Worm (Caenorhabditis elegans) whole organism, young adult: ENCODE results near the gene C26F1.1.

Source experiments
- B0035.1 ChIP-seq: sonication (generic microtip); optimal IDR thresholded peaks from 2 replicates; lab custom pipeline; 2016; ENCODE audit warnings: missing genetic modification characterization, mild to moderate bottlenecking, missing compliant biosample characterization, missing genotype, missing genetic modification reagents
- B0336.3 ChIP-seq: fragments of 200-800 bp; sonication (Bioruptor generic); IDR thresholded peaks from 2 replicates; pipeline ENCODE4 v1.3.6; 2022; ENCODE audit warnings: missing genetic modification characterization, missing compliant biosample characterization
- F33H1.4 ChIP-seq: fragments of 200-800 bp; sonication (Bioruptor generic); IDR thresholded peaks from 2 replicates; pipeline ENCODE4 v1.3.6; 2022; ENCODE audit warnings: missing genetic modification reagents, missing genetic modification characterization, missing compliant biosample characterization
- F37B4.10 ChIP-seq: fragments of 200-800 bp; sonication (Bioruptor generic); IDR thresholded peaks from 2 replicates; pipeline ENCODE4 v1.3.6; 2022; ENCODE audit warnings: missing genetic modification characterization, missing compliant biosample characterization
- F39B2.1 ChIP-seq: fragments of 200-800 bp; sonication (Bioruptor generic); IDR thresholded peaks from 2 replicates; pipeline ENCODE4 v1.3.6; 2022; ENCODE audit warnings: missing genetic modification reagents, missing genetic modification characterization, missing compliant biosample characterization
- K11D2.4 ChIP-seq: fragments of 200-800 bp; sonication (Bioruptor generic); IDR thresholded peaks from 2 replicates; pipeline ENCODE4 v1.3.6; 2022; ENCODE audit warnings: missing genetic modification reagents, missing genetic modification characterization, missing compliant biosample characterization
- Y67H2A.10 ChIP-seq: fragments of 200-800 bp; sonication (Bioruptor generic); conservative IDR thresholded peaks from 2 replicates; pipeline ENCODE4 v1.3.6; 2022; ENCODE audit warnings: missing genetic modification reagents, missing genetic modification characterization, missing compliant biosample characterization
- ama-1 ChIP-seq, 3 experiments: fragments of 150-350 bp in 1 of 3; sonication (generic microtip) in 2 of 3; optimal IDR thresholded peaks; 2 replicates each; lab custom pipeline; 2014 to 2018; ENCODE audit warnings: missing biosample characterization in 2 of 3, missing genetic modification characterization in 2 of 3, missing genetic modification reagents in 2 of 3
- aptf-2 ChIP-seq: fragments of 200-800 bp; sonication (Bioruptor generic); conservative IDR thresholded peaks from 2 replicates; pipeline ENCODE4 v1.3.6; 2022; ENCODE audit warnings: missing genetic modification reagents, missing genetic modification characterization, missing compliant biosample characterization
- attf-5 ChIP-seq: fragments of 200-800 bp; sonication (Bioruptor generic); optimal IDR thresholded peaks from 2 replicates; lab custom pipeline; 2018; ENCODE audit warnings: mild to moderate bottlenecking, missing genetic modification characterization, missing compliant biosample characterization
- cebp-1 ChIP-seq, 2 experiments: fragments of 200-800 bp in 1 of 2; sonication (Bioruptor generic) in 1 of 2; sonication (generic microtip) in 1 of 2; IDR thresholded peaks in 1 of 2; optimal IDR thresholded peaks in 1 of 2; 2 replicates each; pipeline versions ENCODE4 v1.3.6 to Lab custom; 2017 to 2022; ENCODE audit warnings: missing compliant biosample characterization in 2 of 2, missing genetic modification characterization in 2 of 2, mild to moderate bottlenecking in 1 of 2, missing genetic modification reagents in 1 of 2, moderate library complexity in 1 of 2
- chd-7 ChIP-seq: sonication (generic microtip); optimal IDR thresholded peaks from 2 replicates; lab custom pipeline; 2016; ENCODE audit warnings: mild to moderate bottlenecking, missing genetic modification characterization, moderate library complexity, missing compliant biosample characterization
- egrh-3 ChIP-seq: fragments of 200-800 bp; sonication (Bioruptor generic); IDR thresholded peaks from 2 replicates; pipeline ENCODE4 v1.3.6; 2022; ENCODE audit warnings: missing genetic modification reagents, missing genetic modification characterization, missing compliant biosample characterization
- lin-26 ChIP-seq: fragments of 200-800 bp; sonication (Bioruptor generic); IDR thresholded peaks from 2 replicates; pipeline ENCODE4 v1.3.6; 2022; ENCODE audit warnings: missing genetic modification reagents, missing genetic modification characterization, missing compliant biosample characterization
- lin-40 ChIP-seq: sonication (generic microtip); optimal IDR thresholded peaks from 2 replicates; lab custom pipeline; 2016; ENCODE audit warnings: missing genetic modification characterization, mild to moderate bottlenecking, missing compliant biosample characterization, missing genotype, missing genetic modification reagents
- lir-1 ChIP-seq: fragments of 200-800 bp; sonication (Bioruptor generic); conservative IDR thresholded peaks from 2 replicates; pipeline ENCODE4 v1.3.6; 2022; ENCODE audit warnings: missing genetic modification reagents, missing genetic modification characterization, missing compliant biosample characterization
- lsl-1 ChIP-seq: fragments of 200-800 bp; sonication (Bioruptor generic); optimal IDR thresholded peaks from 2 replicates; lab custom pipeline; 2018; ENCODE audit warnings: mild to moderate bottlenecking, missing genetic modification characterization, moderate library complexity, missing compliant biosample characterization
- madf-6 ChIP-seq: fragments of 200-800 bp; sonication (Bioruptor generic); IDR thresholded peaks from 2 replicates; pipeline ENCODE4 v1.3.6; 2022; ENCODE audit warnings: missing genetic modification reagents, missing genetic modification characterization, missing compliant biosample characterization
- madf-8 ChIP-seq: fragments of 200-800 bp; sonication (Bioruptor generic); conservative IDR thresholded peaks from 2 replicates; pipeline ENCODE4 v1.3.6; 2022; ENCODE audit warnings: missing genetic modification reagents, missing genetic modification characterization, missing compliant biosample characterization
- mes-4 ChIP-seq: sonication (generic microtip); optimal IDR thresholded peaks from 2 replicates; lab custom pipeline; 2016; ENCODE audit warnings: missing genotype, missing genetic modification characterization, missing compliant biosample characterization
- nhr-120 ChIP-seq: fragments of 200-800 bp; sonication (Bioruptor generic); IDR thresholded peaks from 2 replicates; pipeline ENCODE4 v1.3.6; 2022; ENCODE audit warnings: missing genetic modification characterization, missing compliant biosample characterization
- nhr-80 ChIP-seq: sonication (generic microtip); optimal IDR thresholded peaks from 2 replicates; lab custom pipeline; 2016; ENCODE audit warnings: missing genetic modification characterization, missing compliant biosample characterization
- pha-4 ChIP-seq: fragments of 150-350 bp; sonication (generic microtip); optimal IDR thresholded peaks from 2 replicates; lab custom pipeline; 2014; ENCODE audit warnings: missing biosample characterization, missing genetic modification reagents, missing genetic modification characterization
- sea-2 ChIP-seq: fragments of 200-800 bp; sonication (Bioruptor generic); IDR thresholded peaks from 2 replicates; pipeline ENCODE4 v1.3.6; 2022; ENCODE audit warnings: missing genetic modification characterization, missing compliant biosample characterization
- snpc-1.3 ChIP-seq: sonication (generic microtip); optimal IDR thresholded peaks from 2 replicates; lab custom pipeline; 2017; ENCODE audit warnings: missing genetic modification characterization, mild to moderate bottlenecking, missing compliant biosample characterization, antibody characterized with exemption, moderate library complexity, missing genotype, missing genetic modification reagents; ENCODE audit not compliant: insufficient read depth
- snpc-3.4 ChIP-seq: sonication (generic microtip); optimal IDR thresholded peaks from 2 replicates; lab custom pipeline; 2017; ENCODE audit warnings: missing genetic modification characterization, mild to moderate bottlenecking, missing compliant biosample characterization, antibody characterized with exemption, moderate library complexity, missing genotype, missing genetic modification reagents
- snpc-4 ChIP-seq, 5 experiments: fragments of 150-350 bp in 1 of 5; sonication (generic microtip) in 4 of 5; optimal IDR thresholded peaks; 2 replicates each; lab custom pipeline; 2014 to 2018; ENCODE audit warnings: missing genetic modification characterization in 5 of 5, missing biosample characterization in 3 of 5, antibody characterized with exemption in 2 of 5, mild to moderate bottlenecking in 2 of 5, missing compliant biosample characterization in 2 of 5, missing genotype in 2 of 5, moderate library complexity in 2 of 5, missing genetic modification reagents in 1 of 5
- tbx-9 ChIP-seq: sonication (generic microtip); optimal IDR thresholded peaks from 2 replicates; lab custom pipeline; 2016; ENCODE audit warnings: borderline replicate concordance, missing genetic modification characterization, inconsistent platforms, missing compliant biosample characterization
- ztf-18 ChIP-seq: sonication (generic microtip); optimal IDR thresholded peaks from 2 replicates; lab custom pipeline; 2016; ENCODE audit warnings: missing genotype, mild to moderate bottlenecking, missing genetic modification characterization, missing compliant biosample characterization

C26F1.1 gene

DNA sequence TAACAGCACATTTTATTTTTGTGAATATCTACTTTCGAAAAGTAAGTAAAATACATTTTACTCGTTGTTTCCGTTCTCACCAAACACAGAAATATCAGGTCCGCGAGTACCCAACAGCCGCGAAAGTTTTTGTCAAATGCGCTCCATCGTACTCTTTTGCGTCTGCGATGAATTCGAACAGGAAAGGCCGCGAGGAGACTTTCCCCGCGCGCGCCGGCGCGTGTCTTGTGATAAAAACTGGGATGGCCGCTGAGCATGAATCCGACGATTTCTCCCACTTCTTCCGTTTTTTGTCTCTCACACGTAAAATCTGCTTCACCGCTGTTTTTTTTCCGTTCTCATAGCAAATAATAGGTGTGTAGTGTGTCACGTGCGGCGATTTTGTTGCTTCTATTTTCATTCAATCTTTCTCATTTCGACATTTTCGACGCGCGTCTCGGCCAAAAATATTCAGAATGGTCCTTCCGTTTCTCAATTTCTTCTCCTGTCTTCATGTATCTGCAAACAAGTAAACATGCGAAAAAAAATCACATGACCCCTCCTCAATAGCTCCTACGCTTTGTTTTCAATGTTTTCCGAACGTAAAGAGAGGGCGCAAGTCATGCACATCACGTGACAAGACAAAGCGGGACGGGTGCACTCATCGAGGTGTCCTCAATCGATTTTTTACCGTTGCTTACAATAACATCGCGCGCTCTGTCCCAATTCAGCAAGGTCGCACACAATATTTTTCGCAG is 19.0 kb downstream of the C26F1.1 start, which contains the start of gene uvs-1 (continued):
- TF ChIP-seq ama-1 (optimal IDR thresholded peaks at IDR 0.05; lab: Kevin White, UChicago) (peak; percentile 32), ama-1 (GFP tag; optimal IDR thresholded peaks at IDR 0.05; lab: Kevin White, UChicago) (no peak), F33H1.4 (GFP tag; lab: Robert Waterston, UW) (peak; percentile 65), egrh-3 (GFP tag; lab: Robert Waterston, UW) (no peak), ztf-18 (tag; lab: Kevin White, UChicago) (peak; percentile 32), madf-8 (peak; percentile 83), B0336.3 (GFP tag; lab: Robert Waterston, UW) (peak; percentile 49; the same call in 1 of the 2 replicates), lsl-1 (no peak)

DNA sequence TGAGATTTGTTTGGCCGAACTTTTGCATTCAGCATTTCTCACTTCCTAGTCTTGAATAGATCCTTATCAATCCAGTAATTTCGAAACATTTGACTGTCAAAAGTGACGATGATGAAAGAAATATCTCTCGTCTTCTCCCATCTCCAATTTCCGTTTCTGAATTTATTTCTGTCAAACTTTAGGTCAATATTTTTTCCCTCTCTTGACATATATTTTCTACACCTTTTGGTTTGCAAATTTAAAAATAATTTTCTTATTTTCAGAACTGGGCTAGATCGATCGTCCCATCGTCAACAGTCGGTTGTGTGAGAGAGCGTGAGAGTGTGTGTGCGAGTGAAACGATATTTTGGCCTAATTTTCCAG is 19.6 kb downstream of the C26F1.1 start, which contains the start of gene xpo-1:
Gene xpo-1, plus strand, starts transcription at position 264 of the 363 bp plus-strand sequence.
- no peak for TF ChIP-seq cebp-1 (GFP tag; IDR thresholded peaks at IDR 0.05; lab: Robert Waterston, UW)
- peak; percentile 47 for TF ChIP-seq cebp-1 (tag; optimal IDR thresholded peaks at IDR 0.05; lab: Kevin White, UChicago)
- TF ChIP-seq F37B4.10 (GFP tag; lab: Robert Waterston, UW) = 0 out of 2 replicates have a peak, but pooled peaks have one; percentile 33
- no peak for TF ChIP-seq sea-2
- TF ChIP-seq, all 124 proteins: peak for 2

DNA sequence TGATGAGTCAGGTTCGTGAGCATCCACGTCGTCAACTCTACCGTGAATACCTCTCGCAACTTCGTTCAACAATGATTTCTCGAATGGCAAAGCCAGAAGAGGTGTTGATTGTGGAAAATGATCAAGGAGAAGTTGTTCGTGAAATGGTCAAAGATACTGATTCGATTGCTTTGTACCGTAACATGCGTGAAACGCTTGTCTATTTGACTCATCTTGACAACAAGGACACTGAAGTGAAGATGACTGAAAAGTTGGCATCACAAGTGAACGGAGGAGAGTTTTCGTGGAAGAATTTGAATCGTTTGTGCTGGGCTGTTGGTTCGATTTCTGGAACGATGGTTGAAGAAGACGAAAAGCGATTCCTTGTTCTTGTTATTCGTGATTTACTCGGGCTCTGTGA is 21.4 kb downstream of the C26F1.1 start:
- TF ChIP-seq tbx-9 (no peak), mes-4 (tag; lab: Kevin White, UChicago) (no peak), aptf-2 (GFP tag; lab: Robert Waterston, UW) (no peak), pha-4 (tag; lab: Kevin White, UChicago) (no peak), B0035.1 (tag; lab: Kevin White, UChicago) (no peak), snpc-4 (GFP tag; optimal IDR thresholded peaks at IDR 0.05; lab: Kevin White, UChicago) (no peak), snpc-4 (tag; optimal IDR thresholded peaks at IDR 0.05; lab: Kevin White, UChicago) (no peak), K11D2.4 (no peak), lin-40 (no peak), chd-7 (no peak), F39B2.1 (GFP tag; lab: Robert Waterston, UW) (no peak), snpc-3.4 (tag; lab: Kevin White, UChicago) (no peak)

DNA sequence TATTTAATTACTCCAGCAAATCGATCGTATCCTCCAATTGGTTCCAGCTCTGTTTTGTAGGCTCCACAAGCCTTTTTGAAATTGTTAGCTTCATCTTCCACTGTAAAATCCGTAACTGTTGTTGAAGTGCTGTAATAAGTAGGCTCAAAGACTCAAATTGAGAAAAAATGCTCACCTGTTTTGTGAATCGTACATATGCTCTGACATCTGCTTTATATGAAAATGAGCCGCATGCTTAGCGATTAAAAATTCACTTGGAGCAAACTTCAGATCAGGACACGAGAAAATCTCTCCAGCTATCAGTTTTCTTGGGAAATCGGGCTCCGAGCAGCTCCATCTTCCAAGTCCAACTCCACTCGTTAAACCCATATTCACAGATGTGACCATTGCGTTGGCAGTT is 23.2 kb downstream of the C26F1.1 start:
- TF ChIP-seq madf-6 (GFP tag; lab: Robert Waterston, UW) (0 out of 2 replicates have a peak, but pooled peaks have one; percentile 15), lir-1 (GFP tag; lab: Robert Waterston, UW) (no peak), nhr-120 (GFP tag; lab: Robert Waterston, UW) (no peak)

DNA sequence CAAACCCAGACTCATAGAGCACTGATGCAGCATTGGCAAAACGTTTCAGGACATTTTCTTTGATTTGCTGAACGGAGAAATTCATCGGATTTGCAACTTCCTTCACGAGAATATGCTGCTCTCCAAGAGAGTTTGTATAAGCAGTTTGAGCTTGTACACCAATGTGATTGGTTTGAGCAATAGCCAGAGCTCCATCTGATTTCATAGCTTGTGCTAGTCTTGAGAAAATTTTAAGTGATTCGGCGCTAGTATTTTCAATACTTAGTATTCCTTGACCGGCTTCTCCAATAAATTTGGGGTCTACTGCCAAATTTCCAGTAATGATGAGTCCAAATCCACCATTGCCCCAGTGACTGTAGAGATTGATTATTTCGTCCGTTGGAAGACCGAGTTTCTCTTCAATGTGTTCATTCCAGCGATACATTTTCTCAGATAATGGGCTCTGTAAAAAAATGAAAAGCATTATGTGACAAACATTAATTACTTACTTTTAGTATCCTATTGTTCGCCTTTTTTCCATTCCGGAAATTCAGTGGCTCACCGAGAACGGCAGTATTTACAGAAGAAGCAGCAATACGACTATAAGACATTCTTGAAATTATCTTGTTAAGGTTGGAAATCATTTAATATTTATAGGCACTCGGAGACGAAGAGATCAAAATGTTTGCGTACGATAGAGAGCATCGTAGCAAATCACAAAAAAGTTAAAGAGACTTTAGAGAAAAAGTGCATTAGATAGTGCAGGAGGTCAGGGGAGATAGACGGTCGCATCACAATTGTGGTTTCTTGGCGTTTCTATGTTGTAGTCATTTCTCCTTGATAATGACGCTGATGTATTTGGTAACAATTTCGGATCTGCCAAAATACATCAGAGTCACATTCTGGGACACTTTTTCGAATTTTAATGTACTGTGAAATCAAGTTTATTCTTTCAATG is 24.4 kb downstream of the C26F1.1 start, which contains the start of gene ZK742.3:
Gene ZK742.3, minus strand, starts transcription at position 593 of the 937 bp plus-strand sequence.
- TF ChIP-seq cebp-1 (GFP tag; IDR thresholded peaks at IDR 0.05; lab: Robert Waterston, UW) (no peak), cebp-1 (tag; optimal IDR thresholded peaks at IDR 0.05; lab: Kevin White, UChicago) (peak; percentile 4), nhr-80 (peak; percentile 63), attf-5 (GFP tag; lab: Kevin White, UChicago) (peak; percentile 6), lin-26 (0 out of 2 replicates have a peak, but pooled peaks have one; percentile 20), ztf-18 (tag; lab: Kevin White, UChicago) (no peak), snpc-1.3 (no peak), Y67H2A.10 (no peak)
